Fruit fly (Drosophila melanogaster): Measurements from ENCODE around the gene CG32544.

DNA sequence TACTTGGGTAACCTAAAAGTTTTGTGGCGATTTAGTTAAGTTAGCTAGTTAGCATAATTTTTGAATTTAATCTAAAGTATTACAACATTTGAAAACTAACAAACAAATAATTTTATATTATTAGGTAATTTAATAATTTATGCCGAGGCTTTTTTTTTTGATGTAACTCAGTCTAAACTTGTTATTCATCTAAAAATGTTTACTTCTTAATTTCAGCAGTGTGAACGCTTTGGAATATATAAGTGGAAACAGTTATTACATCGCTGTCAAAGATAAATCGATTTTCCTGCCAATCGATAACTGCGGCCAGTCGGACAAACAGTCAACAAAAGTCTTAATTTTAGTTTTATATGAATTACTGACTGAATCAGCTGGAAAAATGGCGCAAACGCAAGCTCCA, 2.2 kb upstream of the CG32544 start, which contains the start of gene Usp39:
- TF ChIP-seq dsx (GFP tag; optimal IDR thresholded peaks at IDR 0.05; ENCODE audit: poor library complexity, severe bottlenecking) (no peak), CG8632 (GFP tag; optimal IDR thresholded peaks at IDR 0.05) (no peak), fd59A (GFP tag; optimal IDR thresholded peaks at IDR 0.05) (no peak), Smox (GFP tag; optimal IDR thresholded peaks at IDR 0.05) (no peak), dac (GFP tag; optimal IDR thresholded peaks at IDR 0.05) (no peak), Hr38 (GFP tag; optimal IDR thresholded peaks at IDR 0.05) (no peak)
